Worm (Caenorhabditis elegans): Measurements from ENCODE around the gene rfp-1.

DNA sequence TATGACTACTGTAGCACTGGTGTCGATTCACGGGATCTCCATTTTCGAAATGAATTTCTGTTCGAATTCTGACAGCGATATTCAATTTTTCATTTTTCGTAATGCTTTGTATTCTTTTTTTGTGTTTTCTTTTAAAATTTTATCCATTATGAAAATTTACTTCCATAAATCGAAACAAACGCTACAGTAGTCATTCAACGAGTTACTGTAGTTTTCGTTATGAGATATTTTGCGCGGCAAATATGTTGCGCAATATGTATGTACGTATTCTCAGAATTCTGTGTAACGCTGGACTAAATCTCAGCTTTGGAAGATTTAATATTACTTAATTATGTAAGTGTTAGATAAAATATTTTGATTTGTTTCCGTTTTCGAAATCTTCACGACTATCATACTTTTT is 10.8 kb downstream of the rfp-1 start:
- no peak for TF ChIP-seq fkh-10 (GFP tag; optimal IDR thresholded peaks at IDR 0.05)
- no peak for TF ChIP-seq hlh-30 (tag; optimal IDR thresholded peaks at IDR 0.05; ENCODE audit: insufficient read depth)
- no peak for TF ChIP-seq nfya-1 (tag; optimal IDR thresholded peaks at IDR 0.05)
- no peak for TF ChIP-seq ceh-30 (tag; optimal IDR thresholded peaks at IDR 0.05)
- TF ChIP-seq lin-11 (tag; optimal IDR thresholded peaks at IDR 0.05) = no peak
- TF ChIP-seq ama-1 (optimal IDR thresholded peaks at IDR 0.05) = no peak
- no peak for TF ChIP-seq pha-2 (tag; optimal IDR thresholded peaks at IDR 0.05)
